Worm (Caenorhabditis elegans): ENCODE data around the gene K07E3.4.

DNA sequence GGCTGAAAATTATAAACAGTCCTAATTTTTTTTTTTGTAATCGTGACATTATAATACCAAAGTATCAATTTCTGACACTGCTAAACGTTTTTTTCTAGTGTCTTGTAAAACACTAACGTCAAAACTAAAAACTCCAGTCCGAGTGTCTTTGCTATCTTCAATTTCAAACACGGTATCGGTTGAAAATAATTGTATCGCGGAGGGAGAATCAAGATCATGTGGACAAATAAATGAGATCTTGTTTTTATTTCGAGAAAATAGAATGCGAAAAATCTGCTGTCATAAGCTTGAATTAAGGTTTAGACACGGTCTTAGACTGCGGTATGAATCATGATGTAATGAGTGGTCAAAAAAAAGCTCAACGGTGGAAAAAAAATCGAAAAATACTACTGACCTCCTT, 35.2 kb downstream of the K07E3.4 start:
- no peak for TF ChIP-seq ztf-29 (GFP tag; IDR thresholded peaks at IDR 0.05)
- TF ChIP-seq klf-2 (GFP tag; conservative IDR thresholded peaks at IDR 0.05): no peak
